Fruit fly (Drosophila melanogaster): ENCODE data around the gene RpS15Aa.

DNA sequence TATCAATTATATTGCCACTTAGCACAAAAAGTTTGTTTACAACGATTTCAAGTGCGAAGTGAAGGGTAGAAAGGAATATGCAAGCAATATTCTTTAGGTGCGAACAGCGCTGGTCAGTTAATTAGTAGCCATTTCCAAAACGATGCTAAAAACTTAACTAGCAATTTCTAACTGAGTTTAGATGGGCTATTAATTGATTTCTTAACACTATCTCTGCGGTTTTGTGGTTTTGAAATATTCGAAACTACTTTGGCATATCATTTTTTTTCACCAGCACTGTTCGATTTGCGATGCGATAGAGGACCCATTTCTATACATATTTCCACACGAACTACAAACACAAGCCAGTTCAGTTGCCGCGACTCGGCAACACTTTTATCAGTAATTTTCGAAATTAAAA lies 39.0 kb upstream of the RpS15Aa start:
- no peak for TF ChIP-seq Myc (optimal IDR thresholded peaks at IDR 0.05)
- TF ChIP-seq h (optimal IDR thresholded peaks at IDR 0.05): no peak
- no peak for TF ChIP-seq psq (optimal IDR thresholded peaks at IDR 0.05)
- no peak for TF ChIP-seq ttk (optimal IDR thresholded peaks at IDR 0.05)

Measured in Kc167 (cell line).